Worm (Caenorhabditis elegans) whole organism, L4 larva: ENCODE data around the gene AH10.2.
A peak's percentile ranks its signal among the peaks of the same experiment; 100 is the strongest.

Source experiments
- D1046.2 ChIP-seq: fragments of 200-800 bp; sonication (Bioruptor generic); IDR thresholded peaks from 2 replicates; pipeline ENCODE4 v1.3.6; 2022; ENCODE audit warnings: missing genetic modification characterization, missing compliant biosample characterization
- F26F4.8 ChIP-seq: fragments of 200-800 bp; sonication (Bioruptor generic); conservative IDR thresholded peaks from 2 replicates; pipeline ENCODE4 v1.3.6; 2022; ENCODE audit warnings: missing genetic modification characterization, missing compliant biosample characterization
- R02D3.7 ChIP-seq: fragments of 150-350 bp; sonication (generic microtip); optimal IDR thresholded peaks from 3 replicates; lab custom pipeline; 2014; ENCODE audit warnings: missing biosample characterization, missing genetic modification characterization
- T20F7.1 ChIP-seq: fragments of 200-800 bp; sonication (Bioruptor generic); optimal IDR thresholded peaks from 2 replicates; lab custom pipeline; 2018; ENCODE audit warnings: mild to moderate bottlenecking, missing genetic modification characterization, missing compliant biosample characterization
- Y48G9A.11 ChIP-seq: fragments of 200-800 bp; sonication (Bioruptor generic); IDR thresholded peaks from 2 replicates; pipeline ENCODE4 v1.3.6; 2022; ENCODE audit warnings: missing genetic modification reagents, missing genetic modification characterization, missing compliant biosample characterization
- Y5F2A.4 ChIP-seq: fragments of 200-800 bp; sonication (Bioruptor generic); optimal IDR thresholded peaks from 2 replicates; lab custom pipeline; 2018; ENCODE audit warnings: mild to moderate bottlenecking, missing genetic modification characterization, missing compliant biosample characterization
- ZK337.2 ChIP-seq: fragments of 200-800 bp; sonication (Bioruptor generic); IDR thresholded peaks from 2 replicates; pipeline ENCODE4 v1.3.6; 2022; ENCODE audit warnings: missing genetic modification reagents, missing genetic modification characterization, missing compliant biosample characterization
- aha-1 ChIP-seq: fragments of 150-350 bp; peaks from one replicate; lab custom pipeline; 2014; ENCODE audit warnings: missing biosample characterization, missing genetic modification characterization
- ama-1 ChIP-seq: fragments of 150-350 bp; optimal IDR thresholded peaks from 2 replicates; lab custom pipeline; 2014; ENCODE audit warnings: inconsistent platforms, mixed read lengths
- arid-1 ChIP-seq: fragments of 200-800 bp; sonication (Bioruptor generic); conservative IDR thresholded peaks from 2 replicates; pipeline ENCODE4 v1.3.6; 2022; ENCODE audit warnings: missing genetic modification reagents, missing genetic modification characterization, missing compliant biosample characterization
- ceh-20 ChIP-seq: fragments of 200-800 bp; sonication (Bioruptor generic); IDR thresholded peaks from 2 replicates; pipeline ENCODE4 v1.3.6; 2022; ENCODE audit warnings: missing genetic modification reagents, missing genetic modification characterization, missing compliant biosample characterization
- cey-2 ChIP-seq: sonication (generic microtip); optimal IDR thresholded peaks from 3 replicates; lab custom pipeline; 2017; ENCODE audit warnings: missing genetic modification characterization, mild to moderate bottlenecking, missing compliant biosample characterization, antibody characterized with exemption, borderline replicate concordance; ENCODE audit not compliant: insufficient read depth
- ctbp-1 ChIP-seq: fragments of 200-800 bp; sonication (Bioruptor generic); IDR thresholded peaks from 2 replicates; pipeline ENCODE4 v1.3.6; 2022; ENCODE audit warnings: missing genetic modification reagents, missing genetic modification characterization, missing compliant biosample characterization
- daf-16 ChIP-seq, 3 experiments: sonication (generic microtip); optimal IDR thresholded peaks; 2 replicates each; lab custom pipeline; 2016 to 2017; ENCODE audit warnings: missing genetic modification characterization in 3 of 3, missing genetic modification reagents in 3 of 3, mild to moderate bottlenecking in 2 of 3, missing compliant biosample characterization in 2 of 3, missing biosample characterization in 1 of 3, moderate library complexity in 1 of 3
- daf-8 ChIP-seq: fragments of 200-800 bp; sonication (Bioruptor generic); IDR thresholded peaks from 2 replicates; pipeline ENCODE4 v1.3.6; 2022; ENCODE audit warnings: missing genetic modification characterization, missing compliant biosample characterization
- dmd-8 ChIP-seq: fragments of 200-800 bp; sonication (Bioruptor generic); IDR thresholded peaks from 2 replicates; pipeline ENCODE4 v1.3.6; 2022; ENCODE audit warnings: missing genetic modification characterization, missing compliant biosample characterization
- dpl-1 ChIP-seq: fragments of 150-350 bp; optimal IDR thresholded peaks from 2 replicates; lab custom pipeline; 2014; ENCODE audit warnings: missing biosample characterization, missing genetic modification reagents, missing genetic modification characterization
- duxl-1 ChIP-seq: sonication (generic microtip); optimal IDR thresholded peaks from 2 replicates; lab custom pipeline; 2016; ENCODE audit warnings: mild to moderate bottlenecking, missing genetic modification characterization, moderate library complexity, missing compliant biosample characterization; ENCODE audit not compliant: poor library complexity
- egl-27 ChIP-seq: sonication (generic microtip); optimal IDR thresholded peaks from 3 replicates; lab custom pipeline; 2017; ENCODE audit warnings: missing biosample characterization, missing genetic modification reagents, missing genetic modification characterization
- fos-1 ChIP-seq: fragments of 150-350 bp; optimal IDR thresholded peaks from 2 replicates; lab custom pipeline; 2014; ENCODE audit warnings: missing biosample characterization, missing genetic modification characterization
- hif-1 ChIP-seq, 2 experiments: sonication (generic microtip); optimal IDR thresholded peaks; 2 replicates each; lab custom pipeline; 2016 to 2017; ENCODE audit warnings: missing compliant biosample characterization in 2 of 2, missing genetic modification characterization in 2 of 2, missing genetic modification reagents in 2 of 2, missing genotype in 2 of 2, mild to moderate bottlenecking in 1 of 2
- hlh-11 ChIP-seq: fragments of 200-800 bp; sonication (Bioruptor generic); optimal IDR thresholded peaks from 2 replicates; lab custom pipeline; 2018; ENCODE audit warnings: mild to moderate bottlenecking, missing genetic modification characterization, missing compliant biosample characterization
- lim-7 ChIP-seq: fragments of 200-800 bp; sonication (Bioruptor generic); IDR thresholded peaks from 2 replicates; pipeline ENCODE4 v1.3.6; 2022; ENCODE audit warnings: missing genetic modification characterization, missing compliant biosample characterization
- lin-1 ChIP-seq: fragments of 200-800 bp; sonication (Bioruptor generic); IDR thresholded peaks from 2 replicates; pipeline ENCODE4 v1.3.6; 2022; ENCODE audit warnings: missing genetic modification reagents, missing genetic modification characterization, missing compliant biosample characterization
- lin-15B ChIP-seq: fragments of 150-350 bp; sonication (generic microtip); optimal IDR thresholded peaks from 3 replicates; lab custom pipeline; 2014; ENCODE audit warnings: missing biosample characterization, missing genetic modification characterization
- lin-38 ChIP-seq: fragments of 200-800 bp; sonication (Bioruptor generic); IDR thresholded peaks from 2 replicates; pipeline ENCODE4 v1.3.6; 2022; ENCODE audit warnings: missing genetic modification reagents, missing genetic modification characterization, missing compliant biosample characterization
- lin-39 ChIP-seq: fragments of 150-350 bp; optimal IDR thresholded peaks from 2 replicates; lab custom pipeline; 2014; ENCODE audit warnings: missing biosample characterization, missing genetic modification reagents, missing genetic modification characterization
- lsy-2 ChIP-seq, 2 experiments: fragments of 150-350 bp in 1 of 2; sonication (generic microtip) in 1 of 2; optimal IDR thresholded peaks; 2 replicates each; lab custom pipeline; 2014 to 2017; ENCODE audit warnings: missing biosample characterization in 2 of 2, missing genetic modification characterization in 2 of 2
- madf-9 ChIP-seq: fragments of 200-800 bp; sonication (Bioruptor generic); conservative IDR thresholded peaks from 2 replicates; pipeline ENCODE4 v1.3.6; 2022; ENCODE audit warnings: missing genetic modification reagents, missing genetic modification characterization, missing compliant biosample characterization
- mep-1 ChIP-seq: fragments of 150-350 bp; sonication (generic microtip); optimal IDR thresholded peaks from 3 replicates; lab custom pipeline; 2014; ENCODE audit warnings: missing biosample characterization, missing genetic modification characterization
- mes-2 ChIP-seq: sonication (generic microtip); optimal IDR thresholded peaks from 2 replicates; lab custom pipeline; 2016; ENCODE audit warnings: missing genotype, mild to moderate bottlenecking, missing genetic modification characterization, missing compliant biosample characterization; ENCODE audit not compliant: poor library complexity, severe bottlenecking
- mxl-3 ChIP-seq: fragments of 200-800 bp; sonication (Bioruptor generic); optimal IDR thresholded peaks from 2 replicates; lab custom pipeline; 2018; ENCODE audit warnings: mild to moderate bottlenecking, missing genetic modification characterization, missing compliant biosample characterization
- nhr-237 ChIP-seq: sonication (generic microtip); optimal IDR thresholded peaks from 2 replicates; lab custom pipeline; 2017; ENCODE audit warnings: missing biosample characterization, missing genetic modification characterization
- nhr-76 ChIP-seq: fragments of 150-350 bp; optimal IDR thresholded peaks from 2 replicates; lab custom pipeline; 2014; ENCODE audit warnings: missing biosample characterization, missing genetic modification characterization
- pha-4 ChIP-seq, 2 experiments: fragments of 150-350 bp in 1 of 2; fragments of 200-800 bp in 1 of 2; sonication (Bioruptor generic) in 1 of 2; IDR thresholded peaks in 1 of 2; optimal IDR thresholded peaks in 1 of 2; 2 replicates each; pipeline versions ENCODE4 v1.3.6 to Lab custom; 2014 to 2022; ENCODE audit warnings: missing genetic modification characterization in 2 of 2, missing genetic modification reagents in 2 of 2, missing biosample characterization in 1 of 2, missing compliant biosample characterization in 1 of 2
- rbr-2 ChIP-seq: sonication (generic microtip); optimal IDR thresholded peaks from 2 replicates; lab custom pipeline; 2016; ENCODE audit warnings: missing genotype, missing genetic modification characterization, missing compliant biosample characterization
- set-16 ChIP-seq: fragments of 200-800 bp; sonication (Bioruptor generic); IDR thresholded peaks from 2 replicates; pipeline ENCODE4 v1.3.6; 2022; ENCODE audit warnings: missing genetic modification reagents, missing genetic modification characterization, missing compliant biosample characterization
- skn-1 ChIP-seq: fragments of 150-350 bp; optimal IDR thresholded peaks from 2 replicates; lab custom pipeline; 2014; ENCODE audit warnings: missing biosample characterization, missing genetic modification characterization
- spr-1 ChIP-seq: sonication (generic microtip); optimal IDR thresholded peaks from 2 replicates; lab custom pipeline; 2016; ENCODE audit warnings: mild to moderate bottlenecking, missing genetic modification characterization, missing compliant biosample characterization
- tag-97 ChIP-seq: fragments of 200-800 bp; sonication (Bioruptor generic); IDR thresholded peaks from 2 replicates; pipeline ENCODE4 v1.3.6; 2022; ENCODE audit warnings: missing genetic modification characterization, missing compliant biosample characterization
- tra-1 ChIP-seq: fragments of 200-800 bp; sonication (Bioruptor generic); IDR thresholded peaks from 2 replicates; pipeline ENCODE4 v1.3.6; 2022; ENCODE audit warnings: missing genetic modification reagents, missing genetic modification characterization, missing compliant biosample characterization
- unc-62 ChIP-seq, 3 experiments: fragments of 150-350 bp in 1 of 3; sonication (generic microtip); optimal IDR thresholded peaks in 2 of 3; peaks in 1 of 3; 1 replicate in 1 of 3; 2 replicates in 2 of 3; lab custom pipeline; 2014 to 2017; ENCODE audit warnings: missing biosample characterization in 3 of 3, missing genetic modification characterization in 3 of 3, missing genetic modification reagents in 3 of 3, missing genotype in 1 of 3
- zfp-2 ChIP-seq: sonication (generic microtip); optimal IDR thresholded peaks from 2 replicates; lab custom pipeline; 2016; ENCODE audit warnings: mild to moderate bottlenecking, missing genetic modification characterization, missing compliant biosample characterization
- zfp-3 ChIP-seq: fragments of 200-800 bp; sonication (Bioruptor generic); conservative IDR thresholded peaks from 2 replicates; pipeline ENCODE4 v1.3.6; 2022; ENCODE audit warnings: missing genetic modification reagents, missing genetic modification characterization, missing compliant biosample characterization
- zip-11 ChIP-seq: fragments of 200-800 bp; sonication (Bioruptor generic); IDR thresholded peaks from 2 replicates; pipeline ENCODE4 v1.3.6; 2022; ENCODE audit warnings: missing genetic modification characterization, missing compliant biosample characterization
- ztf-7 ChIP-seq: fragments of 150-350 bp; optimal IDR thresholded peaks from 2 replicates; lab custom pipeline; 2014; ENCODE audit warnings: missing biosample characterization, missing genetic modification characterization

AH10.2 gene

DNA sequence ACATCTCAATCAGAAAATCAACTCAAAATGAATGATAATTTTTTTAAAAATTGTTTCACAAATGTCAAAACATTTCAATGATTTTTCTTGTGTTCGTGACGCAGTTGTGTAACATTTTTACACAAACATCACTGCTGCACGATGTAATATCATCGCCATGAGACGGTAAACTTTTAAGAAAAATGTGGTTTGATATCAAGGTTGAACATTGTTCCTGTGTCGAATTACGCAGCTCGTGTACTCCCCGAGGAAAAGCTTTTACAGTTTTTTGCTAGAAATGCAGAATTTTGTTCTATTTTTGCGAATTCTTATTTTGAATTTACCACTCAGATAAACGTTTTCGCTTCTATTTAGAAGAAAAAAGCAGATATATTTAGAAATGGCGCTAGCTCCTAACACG lies 41.1 kb downstream of the AH10.2 start (continued):
- TF ChIP-seq daf-16 (GFP tag; optimal IDR thresholded peaks at IDR 0.05; lab: Kevin White, UChicago) = peak in 1 of 2 experiments; percentile 10
- TF ChIP-seq daf-16 (tag; optimal IDR thresholded peaks at IDR 0.05; lab: Kevin White, UChicago) = peak; percentile 49
- TF ChIP-seq hif-1 (tag; optimal IDR thresholded peaks at IDR 0.05; lab: Kevin White, UChicago) = peak in 1 of 2 experiments; percentile 41
- TF ChIP-seq arid-1 (GFP tag; lab: Robert Waterston, UW) = peak; percentile 49; the same call in 1 of the 2 replicates
- TF ChIP-seq lin-38 (GFP tag; lab: Robert Waterston, UW) = peak; percentile 29; the same call in 1 of the 2 replicates
- TF ChIP-seq mes-2 = peak; percentile 64
- TF ChIP-seq lin-1 = peak; percentile 59; the same call in 1 of the 2 replicates
- 0 out of 2 replicates have a peak, but pooled peaks have one; percentile 36 for TF ChIP-seq ceh-20 (GFP tag; lab: Robert Waterston, UW)
- TF ChIP-seq ZK337.2 (GFP tag; lab: Robert Waterston, UW) = 0 out of 2 replicates have a peak, but pooled peaks have one; percentile 5
- TF ChIP-seq spr-1 (tag; lab: Kevin White, UChicago) = no peak
- peak; percentile 47 for TF ChIP-seq duxl-1 (tag; lab: Kevin White, UChicago)
- no peak for TF ChIP-seq lin-15B (tag; lab: Kevin White, UChicago)
- peak; percentile 54 for TF ChIP-seq hlh-11
- peak; percentile 44; the same call in 1 of the 2 replicates for TF ChIP-seq pha-4 (GFP tag; IDR thresholded peaks at IDR 0.05; lab: Robert Waterston, UW)
- no peak for TF ChIP-seq pha-4 (tag; optimal IDR thresholded peaks at IDR 0.05; lab: Kevin White, UChicago)
- no peak for TF ChIP-seq tag-97 (GFP tag; lab: Robert Waterston, UW)
- no peak for TF ChIP-seq T20F7.1 (GFP tag; lab: Kevin White, UChicago)
- no peak for TF ChIP-seq rbr-2 (tag; lab: Kevin White, UChicago)
- TF ChIP-seq egl-27 (tag; lab: Kevin White, UChicago) = no peak
- TF ChIP-seq aha-1 (tag; lab: Kevin White, UChicago) = peak; percentile 57
- peak; percentile 87 for TF ChIP-seq ama-1 (lab: Kevin White, UChicago)

ce11 chrV:14200086-14200485 lies 43.5 kb downstream of the AH10.2 start:
- TF ChIP-seq ztf-7 (peak; percentile 26), mxl-3 (GFP tag; lab: Kevin White, UChicago) (peak; percentile 94), set-16 (GFP tag; lab: Robert Waterston, UW) (peak; percentile 61), ama-1 (lab: Kevin White, UChicago) (peak; percentile 22), daf-8 (GFP tag; lab: Robert Waterston, UW) (0 out of 2 replicates have a peak, but pooled peaks have one; percentile 39), unc-62 (GFP tag; optimal IDR thresholded peaks at IDR 0.05 in 1 of 2; lab: Kevin White, UChicago) (peak in 1 of 2 experiments; percentile 99), unc-62 (tag; optimal IDR thresholded peaks at IDR 0.05; lab: Kevin White, UChicago) (no peak), lin-15B (tag; lab: Kevin White, UChicago) (no peak), zip-11 (GFP tag; lab: Robert Waterston, UW) (no peak), lin-39 (tag; lab: Kevin White, UChicago) (peak; percentile 21), ctbp-1 (GFP tag; lab: Robert Waterston, UW) (peak; percentile 82), madf-9 (GFP tag; lab: Robert Waterston, UW) (no peak), hif-1 (tag; optimal IDR thresholded peaks at IDR 0.05; lab: Kevin White, UChicago) (peak; percentile 15 to 86), D1046.2 (GFP tag; lab: Robert Waterston, UW) (peak; percentile 65; the same call in 1 of the 2 replicates), Y5F2A.4 (GFP tag; lab: Kevin White, UChicago) (no peak), nhr-76 (tag; lab: Kevin White, UChicago) (peak; percentile 35), arid-1 (GFP tag; lab: Robert Waterston, UW) (peak; percentile 62; the same call in 1 of the 2 replicates), mep-1 (tag; lab: Kevin White, UChicago) (peak; percentile 96), fos-1 (tag; lab: Kevin White, UChicago) (no peak), zfp-3 (GFP tag; lab: Robert Waterston, UW) (peak; percentile 87), zfp-2 (tag; lab: Kevin White, UChicago) (peak; percentile 18), tag-97 (GFP tag; lab: Robert Waterston, UW) (no peak), cey-2 (tag; lab: Kevin White, UChicago) (peak; percentile 11), dpl-1 (GFP tag; lab: Kevin White, UChicago) (peak; percentile 65), Y48G9A.11 (no peak), tra-1 (GFP tag; lab: Robert Waterston, UW) (peak; percentile 54; the same call in 1 of the 2 replicates), lsy-2 (tag; optimal IDR thresholded peaks at IDR 0.05; lab: Kevin White, UChicago) (peak; percentile 87 to 90), lim-7 (GFP tag; lab: Robert Waterston, UW) (0 out of 2 replicates have a peak, but pooled peaks have one; percentile 29), nhr-237 (tag; lab: Kevin White, UChicago) (peak; percentile 10), dmd-8 (GFP tag; lab: Robert Waterston, UW) (no peak), R02D3.7 (tag; lab: Kevin White, UChicago) (no peak), skn-1 (tag; lab: Kevin White, UChicago) (no peak), F26F4.8 (GFP tag; lab: Robert Waterston, UW) (no peak), lin-1 (peak; percentile 67; the same call in 1 of the 2 replicates), T20F7.1 (GFP tag; lab: Kevin White, UChicago) (peak; percentile 83)
